Worm (Caenorhabditis elegans): ENCODE measurements around the gene R07B7.2.

DNA sequence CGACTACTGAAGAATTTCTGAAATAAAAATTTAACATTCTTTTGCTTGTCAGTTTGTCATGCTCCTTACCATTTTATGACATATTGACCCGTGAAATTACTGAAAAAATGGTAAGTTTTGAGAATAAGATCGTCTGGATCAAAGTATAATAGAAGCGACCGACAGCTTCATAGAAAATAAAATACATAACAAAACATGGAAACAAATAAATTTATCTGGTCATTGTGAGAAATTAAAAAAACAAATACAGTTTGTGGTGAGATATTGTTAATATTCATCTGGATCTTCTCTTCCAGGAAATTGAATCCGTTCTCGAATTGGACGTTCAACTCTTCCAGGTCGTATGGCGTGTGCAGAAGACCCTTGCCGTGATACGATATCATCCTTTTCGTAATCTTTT lies 27.5 kb downstream of the R07B7.2 start, which contains the start of gene pkc-1:
- no peak for TF ChIP-seq ces-1 (GFP tag; optimal IDR thresholded peaks at IDR 0.05)
- TF ChIP-seq elt-3 (tag; optimal IDR thresholded peaks at IDR 0.05) = no peak
- no peak for TF ChIP-seq ztf-11 (tag; optimal IDR thresholded peaks at IDR 0.05)
